Worm (Caenorhabditis elegans) whole organism, late embryonic: ENCODE measurements around the gene F16B12.1.

Experiments
- C08G9.2 ChIP-seq: sonication (generic microtip); optimal IDR thresholded peaks from 2 replicates; lab custom pipeline; 2016; ENCODE audit warnings: mild to moderate bottlenecking, missing genetic modification characterization, moderate library complexity, missing compliant biosample characterization
- C38D4.7 ChIP-seq: fragments of 200-800 bp; sonication (Bioruptor generic); optimal IDR thresholded peaks from 2 replicates; lab custom pipeline; 2018; ENCODE audit warnings: mild to moderate bottlenecking, missing genetic modification characterization, moderate library complexity, missing compliant biosample characterization
- F13H6.1 ChIP-seq: sonication (generic microtip); optimal IDR thresholded peaks from 2 replicates; lab custom pipeline; 2016; ENCODE audit warnings: missing genetic modification characterization, missing compliant biosample characterization
- K02D7.2 ChIP-seq: sonication (generic microtip); optimal IDR thresholded peaks from 2 replicates; lab custom pipeline; 2017; ENCODE audit warnings: mild to moderate bottlenecking, missing genetic modification characterization, missing compliant biosample characterization
- K09A11.1 ChIP-seq: sonication (generic microtip); optimal IDR thresholded peaks from 2 replicates; lab custom pipeline; 2017; ENCODE audit warnings: antibody characterized with exemption, mild to moderate bottlenecking, missing genetic modification characterization, missing compliant biosample characterization; ENCODE audit not compliant: insufficient read depth
- T23F11.4 ChIP-seq: fragments of 200-800 bp; sonication (Bioruptor generic); optimal IDR thresholded peaks from 2 replicates; lab custom pipeline; 2018; ENCODE audit warnings: mild to moderate bottlenecking, missing genetic modification characterization, missing compliant biosample characterization
- ahr-1 ChIP-seq: sonication (generic microtip); optimal IDR thresholded peaks from 2 replicates; lab custom pipeline; 2016; ENCODE audit warnings: missing genetic modification characterization, missing compliant biosample characterization
- ceh-14 ChIP-seq: sonication (generic microtip); optimal IDR thresholded peaks from 2 replicates; lab custom pipeline; 2016; ENCODE audit warnings: missing genotype, missing genetic modification characterization, missing compliant biosample characterization
- ceh-19 ChIP-seq: fragments of 200-800 bp; sonication (Bioruptor generic); optimal IDR thresholded peaks from 2 replicates; lab custom pipeline; 2018; ENCODE audit warnings: mild to moderate bottlenecking, missing genetic modification characterization, missing compliant biosample characterization
- ceh-2 ChIP-seq: sonication (generic microtip); optimal IDR thresholded peaks from 2 replicates; lab custom pipeline; 2016; ENCODE audit warnings: missing genotype, missing genetic modification characterization, missing compliant biosample characterization
- ceh-22 ChIP-seq: sonication (generic microtip); optimal IDR thresholded peaks from 2 replicates; lab custom pipeline; 2017; ENCODE audit warnings: missing biosample characterization, missing genetic modification characterization
- ceh-24 ChIP-seq: sonication (generic microtip); optimal IDR thresholded peaks from 2 replicates; lab custom pipeline; 2016; ENCODE audit warnings: mild to moderate bottlenecking, missing genetic modification characterization, missing compliant biosample characterization
- ceh-30 ChIP-seq: fragments of 150-350 bp; optimal IDR thresholded peaks from 2 replicates; lab custom pipeline; 2014; ENCODE audit warnings: missing biosample characterization, missing genetic modification characterization
- ceh-31 ChIP-seq: sonication (generic microtip); optimal IDR thresholded peaks from 2 replicates; lab custom pipeline; 2016; ENCODE audit warnings: missing genetic modification characterization, missing compliant biosample characterization
- ceh-34 ChIP-seq: sonication (generic microtip); optimal IDR thresholded peaks from 2 replicates; lab custom pipeline; 2016; ENCODE audit warnings: mild to moderate bottlenecking, missing genetic modification characterization, missing compliant biosample characterization
- ceh-45 ChIP-seq: fragments of 200-800 bp; sonication (Bioruptor generic); IDR thresholded peaks from 2 replicates; pipeline ENCODE4 v1.3.6; 2022; ENCODE audit warnings: missing genetic modification reagents, missing genetic modification characterization, missing compliant biosample characterization
- ceh-48 ChIP-seq: sonication (generic microtip); optimal IDR thresholded peaks from 2 replicates; lab custom pipeline; 2016; ENCODE audit warnings: missing genetic modification characterization, inconsistent platforms, missing compliant biosample characterization
- ceh-6 ChIP-seq: fragments of 200-800 bp; sonication (Bioruptor generic); optimal IDR thresholded peaks from 2 replicates; lab custom pipeline; 2018; ENCODE audit warnings: mild to moderate bottlenecking, missing genetic modification characterization, missing compliant biosample characterization
- ceh-9 ChIP-seq: sonication (generic microtip); optimal IDR thresholded peaks from 2 replicates; lab custom pipeline; 2016; ENCODE audit warnings: mild to moderate bottlenecking, missing genetic modification characterization, inconsistent platforms, missing compliant biosample characterization
- che-1 ChIP-seq: sonication (generic microtip); optimal IDR thresholded peaks from 2 replicates; lab custom pipeline; 2016; ENCODE audit warnings: mild to moderate bottlenecking, missing genetic modification characterization, missing compliant biosample characterization
- dmd-4 ChIP-seq: sonication (generic microtip); optimal IDR thresholded peaks from 2 replicates; lab custom pipeline; 2016; ENCODE audit warnings: borderline replicate concordance, missing genetic modification characterization, missing compliant biosample characterization
- dve-1 ChIP-seq: sonication (generic microtip); optimal IDR thresholded peaks from 2 replicates; lab custom pipeline; 2017; ENCODE audit warnings: antibody characterized with exemption, mild to moderate bottlenecking, missing genetic modification characterization, missing compliant biosample characterization
- elt-2 ChIP-seq: sonication (generic microtip); optimal IDR thresholded peaks from 2 replicates; lab custom pipeline; 2016; ENCODE audit warnings: missing genetic modification reagents, missing genetic modification characterization, missing compliant biosample characterization
- ets-4 ChIP-seq: sonication (generic microtip); optimal IDR thresholded peaks from 2 replicates; lab custom pipeline; 2016; ENCODE audit warnings: missing genetic modification characterization, missing compliant biosample characterization
- eyg-1 ChIP-seq: sonication (generic microtip); optimal IDR thresholded peaks from 2 replicates; lab custom pipeline; 2016; ENCODE audit warnings: missing genotype, missing genetic modification characterization, missing compliant biosample characterization
- fkh-10 ChIP-seq: fragments of 150-350 bp; optimal IDR thresholded peaks from 2 replicates; lab custom pipeline; 2014; ENCODE audit warnings: missing biosample characterization, missing genetic modification reagents, missing genetic modification characterization
- fkh-6 ChIP-seq: sonication (generic microtip); optimal IDR thresholded peaks from 2 replicates; lab custom pipeline; 2016; ENCODE audit warnings: missing genetic modification characterization, missing compliant biosample characterization
- gmeb-2 ChIP-seq: sonication (generic microtip); optimal IDR thresholded peaks from 2 replicates; lab custom pipeline; 2016; ENCODE audit warnings: missing genetic modification characterization, inconsistent platforms, missing compliant biosample characterization
- hlh-13 ChIP-seq: fragments of 200-800 bp; sonication (Bioruptor generic); optimal IDR thresholded peaks from 2 replicates; lab custom pipeline; 2018; ENCODE audit warnings: mild to moderate bottlenecking, missing genetic modification characterization, missing compliant biosample characterization
- hlh-6 ChIP-seq: sonication (generic microtip); optimal IDR thresholded peaks from 2 replicates; lab custom pipeline; 2016; ENCODE audit warnings: missing genotype, missing genetic modification characterization, missing compliant biosample characterization
- hlh-8 ChIP-seq: sonication (generic microtip); optimal IDR thresholded peaks from 2 replicates; lab custom pipeline; 2016; ENCODE audit warnings: missing genotype, missing genetic modification characterization, missing compliant biosample characterization
- lim-6 ChIP-seq: sonication (generic microtip); optimal IDR thresholded peaks from 2 replicates; lab custom pipeline; 2016; ENCODE audit warnings: missing genetic modification characterization, missing compliant biosample characterization
- madf-2 ChIP-seq: sonication (generic microtip); optimal IDR thresholded peaks from 2 replicates; lab custom pipeline; 2017; ENCODE audit warnings: missing genetic modification characterization, missing compliant biosample characterization
- nhr-232 ChIP-seq: sonication (generic microtip); optimal IDR thresholded peaks from 2 replicates; lab custom pipeline; 2016; ENCODE audit warnings: missing genetic modification characterization, missing compliant biosample characterization
- npax-4 ChIP-seq: sonication (generic microtip); optimal IDR thresholded peaks from 2 replicates; lab custom pipeline; 2016; ENCODE audit warnings: missing genetic modification characterization, missing compliant biosample characterization
- odd-2 ChIP-seq: sonication (generic microtip); optimal IDR thresholded peaks from 2 replicates; lab custom pipeline; 2017; ENCODE audit warnings: antibody characterized with exemption, mild to moderate bottlenecking, missing genetic modification characterization, missing compliant biosample characterization
- pat-9 ChIP-seq: fragments of 200-800 bp; sonication (Bioruptor generic); optimal IDR thresholded peaks from 2 replicates; lab custom pipeline; 2018; ENCODE audit warnings: mild to moderate bottlenecking, missing genetic modification characterization, moderate library complexity, missing compliant biosample characterization
- pax-1 ChIP-seq: fragments of 150-350 bp; optimal IDR thresholded peaks from 2 replicates; lab custom pipeline; 2014; ENCODE audit warnings: missing biosample characterization, missing genetic modification characterization
- pha-2 ChIP-seq: sonication (generic microtip); optimal IDR thresholded peaks from 2 replicates; lab custom pipeline; 2017; ENCODE audit warnings: mild to moderate bottlenecking, missing genetic modification characterization, missing compliant biosample characterization
- ref-2 ChIP-seq: sonication (generic microtip); optimal IDR thresholded peaks from 2 replicates; lab custom pipeline; 2016; ENCODE audit warnings: missing genetic modification characterization, missing compliant biosample characterization
- sdc-2 ChIP-seq: sonication (generic microtip); optimal IDR thresholded peaks from 2 replicates; lab custom pipeline; 2016; ENCODE audit warnings: missing genotype, missing genetic modification characterization, missing compliant biosample characterization
- syd-9 ChIP-seq: sonication (generic microtip); optimal IDR thresholded peaks from 2 replicates; lab custom pipeline; 2016; ENCODE audit warnings: mild to moderate bottlenecking, missing genetic modification characterization, moderate library complexity, missing compliant biosample characterization
- tbx-2 ChIP-seq: sonication (generic microtip); optimal IDR thresholded peaks from 2 replicates; lab custom pipeline; 2016; ENCODE audit warnings: missing genetic modification characterization, missing compliant biosample characterization
- ttx-3 ChIP-seq: sonication (generic microtip); optimal IDR thresholded peaks from 2 replicates; lab custom pipeline; 2016; ENCODE audit warnings: missing genetic modification reagents, missing genetic modification characterization, missing compliant biosample characterization
- unc-42 ChIP-seq: sonication (generic microtip); optimal IDR thresholded peaks from 2 replicates; lab custom pipeline; 2016; ENCODE audit warnings: missing genotype, missing genetic modification characterization, missing compliant biosample characterization
- zip-5 ChIP-seq: sonication (generic microtip); optimal IDR thresholded peaks from 2 replicates; lab custom pipeline; 2016; ENCODE audit warnings: missing genetic modification characterization, missing compliant biosample characterization
- ztf-16 ChIP-seq: sonication (generic microtip); optimal IDR thresholded peaks from 2 replicates; lab custom pipeline; 2017; ENCODE audit warnings: missing genetic modification characterization, missing compliant biosample characterization

The F16B12.1 gene

ce11 chrX:14115480-14116161 lies 30.3 kb downstream of the F16B12.1 start, which contains the start of gene F28H6.7 (continued):
- TF ChIP-seq ceh-48 (tag; lab: Kevin White, UChicago) (peak; percentile 82), ceh-9 (peak; percentile 84), nhr-232 (tag; lab: Kevin White, UChicago) (peak; percentile 95), ceh-30 (tag; lab: Kevin White, UChicago) (no peak), zip-5 (tag; lab: Kevin White, UChicago) (peak; percentile 59), unc-42 (tag; lab: Kevin White, UChicago) (peak; percentile 20), hlh-13 (peak; percentile 86), madf-2 (tag; lab: Kevin White, UChicago) (peak; percentile 75), ceh-22 (tag; lab: Kevin White, UChicago) (no peak), eyg-1 (tag; lab: Kevin White, UChicago) (peak; percentile 85), che-1 (tag; lab: Kevin White, UChicago) (peak; percentile 93), syd-9 (peak; percentile 81), ahr-1 (tag; lab: Kevin White, UChicago) (peak; percentile 74), fkh-6 (tag; lab: Kevin White, UChicago) (peak; percentile 94), ceh-24 (peak; percentile 45), npax-4 (tag; lab: Kevin White, UChicago) (peak; percentile 80), lim-6 (tag; lab: Kevin White, UChicago) (peak; percentile 78), elt-2 (tag; lab: Kevin White, UChicago) (peak; percentile 97), F13H6.1 (peak; percentile 69), ceh-6 (GFP tag; lab: Kevin White, UChicago) (peak; percentile 90), ets-4 (peak; percentile 47), odd-2 (tag; lab: Kevin White, UChicago) (peak; percentile 80), hlh-6 (tag; lab: Kevin White, UChicago) (peak; percentile 94), ceh-19 (GFP tag; lab: Kevin White, UChicago) (peak; percentile 92), ceh-34 (tag; lab: Kevin White, UChicago) (peak; percentile 85), K09A11.1 (tag; lab: Kevin White, UChicago) (peak; percentile 79), gmeb-2 (tag; lab: Kevin White, UChicago) (peak; percentile 87), ttx-3 (tag; lab: Kevin White, UChicago) (peak; percentile 92), C08G9.2 (tag; lab: Kevin White, UChicago) (peak; percentile 78), pat-9 (tag; lab: Kevin White, UChicago) (peak; percentile 91), fkh-10 (GFP tag; lab: Kevin White, UChicago) (peak; percentile 27), ceh-45 (GFP tag; lab: Robert Waterston, UW) (peak; percentile 95), ceh-31 (tag; lab: Kevin White, UChicago) (peak; percentile 46), pax-1 (no peak), T23F11.4 (GFP tag; lab: Kevin White, UChicago) (peak; percentile 85), tbx-2 (tag; lab: Kevin White, UChicago) (peak; percentile 85), K02D7.2 (peak; percentile 76), ceh-14 (tag; lab: Kevin White, UChicago) (peak; percentile 72), pha-2 (tag; lab: Kevin White, UChicago) (peak; percentile 85), dve-1 (tag; lab: Kevin White, UChicago) (peak; percentile 78), ztf-16 (tag; lab: Kevin White, UChicago) (peak; percentile 92), ceh-2 (tag; lab: Kevin White, UChicago) (peak; percentile 82), ref-2 (tag; lab: Kevin White, UChicago) (peak; percentile 86), dmd-4 (tag; lab: Kevin White, UChicago) (peak; percentile 39), hlh-8 (peak; percentile 41), C38D4.7 (GFP tag; lab: Kevin White, UChicago) (peak; percentile 90), sdc-2 (tag; lab: Kevin White, UChicago) (peak; percentile 89)
